Worm (Caenorhabditis elegans) whole organism, L1 larva: ENCODE measurements around the gene hrpf-2.

Experiments
- rnt-1 ChIP-seq: sonication (generic microtip); optimal IDR thresholded peaks from 2 replicates; lab custom pipeline; 2016; ENCODE audit warnings: mild to moderate bottlenecking, missing genetic modification characterization, moderate library complexity, missing compliant biosample characterization
- tbx-2 ChIP-seq: sonication (generic microtip); optimal IDR thresholded peaks from 2 replicates; lab custom pipeline; 2016; ENCODE audit warnings: missing genetic modification characterization, missing compliant biosample characterization

DNA sequence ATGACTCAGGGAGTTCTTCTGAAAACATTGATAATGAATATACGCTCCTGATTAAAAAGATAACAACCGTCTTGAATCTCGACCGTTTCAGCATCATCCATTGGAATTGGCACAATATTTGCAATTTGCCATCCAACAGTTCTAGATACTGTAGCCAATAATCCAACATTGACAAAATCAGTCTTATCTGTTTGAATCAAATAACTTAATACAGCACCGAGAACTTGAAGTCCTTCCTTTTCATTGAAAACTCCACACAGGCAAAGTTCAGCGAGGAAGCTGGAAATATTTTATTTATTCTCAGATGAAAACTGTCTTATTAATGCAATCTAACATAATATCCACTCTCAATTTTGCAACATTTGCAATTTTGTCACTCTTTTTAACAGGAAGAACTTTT, 4.1 kb downstream of the hrpf-2 start:
- TF ChIP-seq rnt-1 (no peak), tbx-2 (tag; lab: Kevin White, UChicago) (no peak)
